Worm (Caenorhabditis elegans) whole organism, mixed stage, embryonic: Measurements from ENCODE around the gene gfrp-1.

ENCODE experiments used
- M03D4.4 ChIP-seq: sonication (generic microtip); optimal IDR thresholded peaks from 2 replicates; lab custom pipeline; 2017; ENCODE audit warnings: mild to moderate bottlenecking, missing genetic modification characterization, missing compliant biosample characterization
- bed-3 ChIP-seq: fragments of 200-800 bp; sonication (Bioruptor generic); optimal IDR thresholded peaks from 3 replicates; lab custom pipeline; 2018; ENCODE audit warnings: mild to moderate bottlenecking, missing genetic modification characterization, moderate library complexity, missing compliant biosample characterization
- blmp-1 ChIP-seq: fragments of 150-350 bp; optimal IDR thresholded peaks from 2 replicates; lab custom pipeline; 2014; ENCODE audit warnings: missing biosample characterization, missing genetic modification characterization
- ceh-39 ChIP-seq: fragments of 150-350 bp; optimal IDR thresholded peaks from 2 replicates; lab custom pipeline; 2014; ENCODE audit warnings: missing biosample characterization, missing genetic modification characterization
- ceh-43 ChIP-seq: fragments of 200-800 bp; sonication (Bioruptor generic); optimal IDR thresholded peaks from 2 replicates; lab custom pipeline; 2018; ENCODE audit warnings: mild to moderate bottlenecking, missing genetic modification characterization, moderate library complexity, missing compliant biosample characterization
- ceh-83 ChIP-seq: fragments of 200-800 bp; sonication (Bioruptor generic); optimal IDR thresholded peaks from 2 replicates; lab custom pipeline; 2018; ENCODE audit warnings: mild to moderate bottlenecking, missing genetic modification characterization, missing compliant biosample characterization
- ces-1 ChIP-seq: fragments of 150-350 bp; optimal IDR thresholded peaks from 2 replicates; lab custom pipeline; 2014; ENCODE audit warnings: missing biosample characterization, missing genetic modification reagents, missing genetic modification characterization
- cnd-1 ChIP-seq: fragments of 200-800 bp; sonication (Bioruptor generic); optimal IDR thresholded peaks from 2 replicates; lab custom pipeline; 2018; ENCODE audit warnings: mild to moderate bottlenecking, missing genetic modification characterization, missing compliant biosample characterization
- drap-1 ChIP-seq: fragments of 200-800 bp; sonication (Bioruptor generic); optimal IDR thresholded peaks from 3 replicates; lab custom pipeline; 2018; ENCODE audit warnings: mild to moderate bottlenecking, missing genetic modification characterization, missing compliant biosample characterization
- elt-1 ChIP-seq: sonication (generic microtip); optimal IDR thresholded peaks from 2 replicates; lab custom pipeline; 2017; ENCODE audit warnings: missing genetic modification characterization, mild to moderate bottlenecking, missing compliant biosample characterization, antibody characterized with exemption, moderate library complexity, borderline replicate concordance; ENCODE audit not compliant: insufficient read depth
- elt-3 ChIP-seq: fragments of 150-350 bp; optimal IDR thresholded peaks from 2 replicates; lab custom pipeline; 2014; ENCODE audit warnings: missing biosample characterization, missing genetic modification characterization
- flh-1 ChIP-seq: fragments of 200-800 bp; sonication (Bioruptor generic); optimal IDR thresholded peaks from 2 replicates; lab custom pipeline; 2018; ENCODE audit warnings: mild to moderate bottlenecking, missing genetic modification characterization, moderate library complexity, missing compliant biosample characterization
- hlh-1 ChIP-seq: fragments of 150-350 bp; optimal IDR thresholded peaks from 2 replicates; lab custom pipeline; 2014; ENCODE audit warnings: missing biosample characterization, missing genetic modification reagents, missing genetic modification characterization
- lin-13 ChIP-seq: fragments of 150-350 bp; optimal IDR thresholded peaks from 2 replicates; lab custom pipeline; 2014; ENCODE audit warnings: missing biosample characterization, missing genetic modification characterization
- lin-32 ChIP-seq: fragments of 200-800 bp; sonication (Bioruptor generic); optimal IDR thresholded peaks from 2 replicates; lab custom pipeline; 2018; ENCODE audit warnings: mild to moderate bottlenecking, missing genetic modification characterization, missing compliant biosample characterization
- lsy-2 ChIP-seq: fragments of 150-350 bp; optimal IDR thresholded peaks from 2 replicates; lab custom pipeline; 2014; ENCODE audit warnings: missing biosample characterization, missing genetic modification characterization
- mab-5 ChIP-seq: fragments of 150-350 bp; optimal IDR thresholded peaks from 2 replicates; lab custom pipeline; 2014; ENCODE audit warnings: missing biosample characterization, missing genetic modification characterization
- mep-1 ChIP-seq: fragments of 150-350 bp; optimal IDR thresholded peaks from 2 replicates; lab custom pipeline; 2017; ENCODE audit warnings: missing biosample characterization, missing genetic modification reagents, missing genetic modification characterization, inconsistent platforms
- mls-2 ChIP-seq: sonication (generic microtip); optimal IDR thresholded peaks from 2 replicates; lab custom pipeline; 2016; ENCODE audit warnings: mild to moderate bottlenecking, missing genetic modification characterization, moderate library complexity, missing compliant biosample characterization
- nhr-12 ChIP-seq: fragments of 150-350 bp; optimal IDR thresholded peaks from 2 replicates; lab custom pipeline; 2014; ENCODE audit warnings: missing biosample characterization, missing genetic modification characterization
- nhr-2 ChIP-seq: fragments of 150-350 bp; optimal IDR thresholded peaks from 2 replicates; lab custom pipeline; 2014; ENCODE audit warnings: missing biosample characterization, missing genetic modification characterization
- nhr-237 ChIP-seq: fragments of 150-350 bp; optimal IDR thresholded peaks from 2 replicates; lab custom pipeline; 2014; ENCODE audit warnings: missing biosample characterization, missing genetic modification characterization
- nhr-28 ChIP-seq: fragments of 150-350 bp; optimal IDR thresholded peaks from 2 replicates; lab custom pipeline; 2014; ENCODE audit warnings: missing biosample characterization, missing genetic modification characterization
- nhr-76 ChIP-seq: sonication (generic microtip); optimal IDR thresholded peaks from 2 replicates; lab custom pipeline; 2017; ENCODE audit warnings: missing biosample characterization, missing genetic modification characterization
- pha-4 ChIP-seq: fragments of 150-350 bp; optimal IDR thresholded peaks from 2 replicates; lab custom pipeline; 2018; ENCODE audit warnings: missing biosample characterization, missing genetic modification reagents, missing genetic modification characterization
- sem-2 ChIP-seq: fragments of 200-800 bp; sonication (Bioruptor generic); optimal IDR thresholded peaks from 2 replicates; lab custom pipeline; 2018; ENCODE audit warnings: mild to moderate bottlenecking, missing genetic modification characterization, missing compliant biosample characterization
- snpc-4 ChIP-seq: fragments of 150-350 bp; optimal IDR thresholded peaks from 2 replicates; lab custom pipeline; 2014; ENCODE audit warnings: missing biosample characterization, missing genetic modification characterization
- sptf-1 ChIP-seq: sonication (generic microtip); optimal IDR thresholded peaks from 2 replicates; lab custom pipeline; 2017; ENCODE audit warnings: mild to moderate bottlenecking, missing genetic modification characterization, moderate library complexity, missing compliant biosample characterization
- tbx-8 ChIP-seq: fragments of 200-800 bp; sonication (Bioruptor generic); optimal IDR thresholded peaks from 2 replicates; lab custom pipeline; 2018; ENCODE audit warnings: mild to moderate bottlenecking, missing genetic modification characterization, moderate library complexity, missing compliant biosample characterization
- unc-39 ChIP-seq: fragments of 150-350 bp; optimal IDR thresholded peaks from 2 replicates; lab custom pipeline; 2014; ENCODE audit warnings: missing biosample characterization, missing genetic modification characterization
- unc-62 ChIP-seq: fragments of 150-350 bp; optimal IDR thresholded peaks from 2 replicates; lab custom pipeline; 2014; ENCODE audit warnings: missing biosample characterization, missing genetic modification reagents, missing genetic modification characterization
- zip-8 ChIP-seq: fragments of 150-350 bp; optimal IDR thresholded peaks from 2 replicates; lab custom pipeline; 2014; ENCODE audit warnings: missing biosample characterization, missing genetic modification characterization
- ztf-11 ChIP-seq: fragments of 150-350 bp; optimal IDR thresholded peaks from 2 replicates; lab custom pipeline; 2014; ENCODE audit warnings: missing biosample characterization, missing genetic modification characterization

Gene gfrp-1

ce11 chrIV:186110-186509 lies 17.3 kb upstream of the gfrp-1 start:
- TF ChIP-seq elt-1 (tag; lab: Kevin White, UChicago) (no peak), nhr-28 (tag; lab: Kevin White, UChicago) (no peak), hlh-1 (tag; lab: Kevin White, UChicago) (peak; percentile 23), ztf-11 (tag; lab: Kevin White, UChicago) (no peak), ceh-83 (GFP tag; lab: Kevin White, UChicago) (no peak), ces-1 (peak; percentile 71), lin-13 (no peak)

- TF ChIP-seq mls-2 (tag; lab: Kevin White, UChicago), result no peak
- no peak for TF ChIP-seq ces-1
- TF ChIP-seq nhr-2 (tag; lab: Kevin White, UChicago), result no peak
- TF ChIP-seq unc-62 (GFP tag; lab: Kevin White, UChicago), result no peak
- TF ChIP-seq cnd-1, result no peak
- TF ChIP-seq tbx-8 (GFP tag; lab: Kevin White, UChicago), result no peak
- no peak for TF ChIP-seq flh-1 (GFP tag; lab: Kevin White, UChicago)
- no peak for TF ChIP-seq hlh-1 (tag; lab: Kevin White, UChicago)
- TF ChIP-seq nhr-12 (tag; lab: Kevin White, UChicago), result no peak
- TF ChIP-seq ceh-39, result no peak
- no peak for TF ChIP-seq elt-1 (tag; lab: Kevin White, UChicago)
- TF ChIP-seq drap-1 (GFP tag; lab: Kevin White, UChicago), result no peak
- TF ChIP-seq mab-5 (tag; lab: Kevin White, UChicago), result no peak
- no peak for TF ChIP-seq snpc-4
- TF ChIP-seq nhr-76, result no peak
- no peak for TF ChIP-seq mep-1 (tag; lab: Kevin White, UChicago)
- no peak for TF ChIP-seq ceh-43 (GFP tag; lab: Kevin White, UChicago)
- no peak for TF ChIP-seq zip-8 (tag; lab: Kevin White, UChicago)
- TF ChIP-seq lsy-2 (tag; lab: Kevin White, UChicago), result no peak
- TF ChIP-seq M03D4.4 (tag; lab: Kevin White, UChicago), result no peak
Observed at ce11 chrIV:187336-187735, 16.1 kb upstream of the gfrp-1 start.

ce11 chrIV:189087-189486 lies 14.3 kb upstream of the gfrp-1 start:
- no peak for TF ChIP-seq blmp-1 (tag; lab: Kevin White, UChicago)
- TF ChIP-seq sem-2, result no peak
- no peak for TF ChIP-seq nhr-28 (tag; lab: Kevin White, UChicago)
- TF ChIP-seq lsy-2 (tag; lab: Kevin White, UChicago), result no peak
- TF ChIP-seq ceh-43 (GFP tag; lab: Kevin White, UChicago), result no peak
- no peak for TF ChIP-seq nhr-12 (tag; lab: Kevin White, UChicago)
- no peak for TF ChIP-seq unc-39 (tag; lab: Kevin White, UChicago)
- no peak for TF ChIP-seq mep-1 (tag; lab: Kevin White, UChicago)
- no peak for TF ChIP-seq drap-1 (GFP tag; lab: Kevin White, UChicago)

- TF ChIP-seq M03D4.4 (tag; lab: Kevin White, UChicago) (peak; percentile 36), nhr-237 (tag; lab: Kevin White, UChicago) (peak; percentile 35), nhr-28 (tag; lab: Kevin White, UChicago) (no peak), sptf-1 (tag; lab: Kevin White, UChicago) (peak; percentile 68), lin-32 (peak; percentile 6), drap-1 (GFP tag; lab: Kevin White, UChicago) (peak; percentile 24), lsy-2 (tag; lab: Kevin White, UChicago) (peak; percentile 59), mls-2 (tag; lab: Kevin White, UChicago) (peak; percentile 69), ztf-11 (tag; lab: Kevin White, UChicago) (no peak), elt-3 (tag; lab: Kevin White, UChicago) (no peak), pha-4 (tag; lab: Kevin White, UChicago) (peak; percentile 61), ceh-83 (GFP tag; lab: Kevin White, UChicago) (peak; percentile 11), mep-1 (tag; lab: Kevin White, UChicago) (peak; percentile 17), cnd-1 (peak; percentile 40), blmp-1 (tag; lab: Kevin White, UChicago) (no peak), nhr-2 (tag; lab: Kevin White, UChicago) (no peak), mab-5 (tag; lab: Kevin White, UChicago) (no peak), lin-13 (peak; percentile 47), bed-3 (no peak), ces-1 (peak; percentile 19), unc-39 (tag; lab: Kevin White, UChicago) (no peak), flh-1 (GFP tag; lab: Kevin White, UChicago) (no peak), ceh-43 (GFP tag; lab: Kevin White, UChicago) (no peak)
Observed at ce11 chrIV:192046-192445, 11.4 kb upstream of the gfrp-1 start, which contains the start of gene Y38C1AA.12. Gene Y38C1AA.12, plus strand, starts transcription at chrIV:192256.
